Worm (Caenorhabditis elegans) whole organism, late embryonic: Measurements from ENCODE around the gene F58A6.1.
A peak's percentile ranks its signal among the peaks of the same experiment; 100 is the strongest.
"Not testable (repeated sequence)": the region's sequence is repeated elsewhere in the genome, so short reads cannot be mapped to it uniquely, and the experiment has no call there.

Source experiments
- F13H6.1 ChIP-seq: sonication (generic microtip); optimal IDR thresholded peaks from 2 replicates; lab custom pipeline; 2016; ENCODE audit warnings: missing genetic modification characterization, missing compliant biosample characterization
- ahr-1 ChIP-seq: sonication (generic microtip); optimal IDR thresholded peaks from 2 replicates; lab custom pipeline; 2016; ENCODE audit warnings: missing genetic modification characterization, missing compliant biosample characterization
- ceh-18 ChIP-seq: sonication (generic microtip); optimal IDR thresholded peaks from 2 replicates; lab custom pipeline; 2016; ENCODE audit warnings: missing genetic modification characterization, missing compliant biosample characterization
- ceh-22 ChIP-seq: sonication (generic microtip); optimal IDR thresholded peaks from 2 replicates; lab custom pipeline; 2017; ENCODE audit warnings: missing biosample characterization, missing genetic modification characterization
- ceh-31 ChIP-seq: sonication (generic microtip); optimal IDR thresholded peaks from 2 replicates; lab custom pipeline; 2016; ENCODE audit warnings: missing genetic modification characterization, missing compliant biosample characterization
- ceh-6 ChIP-seq: fragments of 200-800 bp; sonication (Bioruptor generic); optimal IDR thresholded peaks from 2 replicates; lab custom pipeline; 2018; ENCODE audit warnings: mild to moderate bottlenecking, missing genetic modification characterization, missing compliant biosample characterization
- dve-1 ChIP-seq: sonication (generic microtip); optimal IDR thresholded peaks from 2 replicates; lab custom pipeline; 2017; ENCODE audit warnings: antibody characterized with exemption, mild to moderate bottlenecking, missing genetic modification characterization, missing compliant biosample characterization
- elt-2 ChIP-seq: sonication (generic microtip); optimal IDR thresholded peaks from 2 replicates; lab custom pipeline; 2016; ENCODE audit warnings: missing genetic modification reagents, missing genetic modification characterization, missing compliant biosample characterization
- hlh-30 ChIP-seq: sonication (generic microtip); optimal IDR thresholded peaks from 2 replicates; lab custom pipeline; 2017; ENCODE audit warnings: antibody characterized with exemption, missing genetic modification characterization, missing compliant biosample characterization; ENCODE audit not compliant: insufficient read depth
- hlh-6 ChIP-seq: sonication (generic microtip); optimal IDR thresholded peaks from 2 replicates; lab custom pipeline; 2016; ENCODE audit warnings: missing genotype, missing genetic modification characterization, missing compliant biosample characterization
- lim-6 ChIP-seq: sonication (generic microtip); optimal IDR thresholded peaks from 2 replicates; lab custom pipeline; 2016; ENCODE audit warnings: missing genetic modification characterization, missing compliant biosample characterization
- madf-2 ChIP-seq: sonication (generic microtip); optimal IDR thresholded peaks from 2 replicates; lab custom pipeline; 2017; ENCODE audit warnings: missing genetic modification characterization, missing compliant biosample characterization
- mec-3 ChIP-seq: sonication (generic microtip); optimal IDR thresholded peaks from 2 replicates; lab custom pipeline; 2016; ENCODE audit warnings: borderline replicate concordance, missing genetic modification characterization, missing compliant biosample characterization
- npax-4 ChIP-seq: sonication (generic microtip); optimal IDR thresholded peaks from 2 replicates; lab custom pipeline; 2016; ENCODE audit warnings: missing genetic modification characterization, missing compliant biosample characterization
- odd-2 ChIP-seq: sonication (generic microtip); optimal IDR thresholded peaks from 2 replicates; lab custom pipeline; 2017; ENCODE audit warnings: antibody characterized with exemption, mild to moderate bottlenecking, missing genetic modification characterization, missing compliant biosample characterization
- pag-3 ChIP-seq: sonication (generic microtip); optimal IDR thresholded peaks from 2 replicates; lab custom pipeline; 2016; ENCODE audit warnings: missing compliant biosample characterization, missing genetic modification characterization, borderline replicate concordance
- pat-9 ChIP-seq: fragments of 200-800 bp; sonication (Bioruptor generic); optimal IDR thresholded peaks from 2 replicates; lab custom pipeline; 2018; ENCODE audit warnings: mild to moderate bottlenecking, missing genetic modification characterization, moderate library complexity, missing compliant biosample characterization
- pros-1 ChIP-seq: fragments of 150-350 bp; optimal IDR thresholded peaks from 2 replicates; lab custom pipeline; 2014; ENCODE audit warnings: missing biosample characterization, missing genetic modification reagents, missing genetic modification characterization
- ref-2 ChIP-seq: sonication (generic microtip); optimal IDR thresholded peaks from 2 replicates; lab custom pipeline; 2016; ENCODE audit warnings: missing genetic modification characterization, missing compliant biosample characterization
- rnt-1 ChIP-seq: sonication (generic microtip); optimal IDR thresholded peaks from 2 replicates; lab custom pipeline; 2016; ENCODE audit warnings: missing genetic modification characterization, missing compliant biosample characterization
- sox-2 ChIP-seq: fragments of 200-800 bp; sonication (Bioruptor generic); IDR thresholded peaks from 2 replicates; pipeline ENCODE4 v1.3.6; 2022; ENCODE audit warnings: missing genetic modification reagents, missing genetic modification characterization, missing compliant biosample characterization
- unc-55 ChIP-seq: sonication (generic microtip); optimal IDR thresholded peaks from 2 replicates; lab custom pipeline; 2017; ENCODE audit warnings: missing biosample characterization, missing genetic modification reagents, missing genetic modification characterization
- unc-86 ChIP-seq: sonication (generic microtip); optimal IDR thresholded peaks from 2 replicates; lab custom pipeline; 2016; ENCODE audit warnings: missing genetic modification characterization, missing compliant biosample characterization
- zip-5 ChIP-seq: sonication (generic microtip); optimal IDR thresholded peaks from 2 replicates; lab custom pipeline; 2016; ENCODE audit warnings: missing genetic modification characterization, missing compliant biosample characterization
- ztf-16 ChIP-seq: sonication (generic microtip); optimal IDR thresholded peaks from 2 replicates; lab custom pipeline; 2017; ENCODE audit warnings: missing genetic modification characterization, missing compliant biosample characterization

Gene F58A6.1

ce11 chrII:5115235-5115634, 27.5 kb upstream of the F58A6.1 start, which contains the start of gene msp-74:
TSS of gene msp-74 (minus strand) at chrII:5115335.
- not testable (repeated sequence) for TF ChIP-seq lim-6, pat-9, ceh-31 (tag; lab: Kevin White, UChicago)
- TF ChIP-seq, all 69 proteins: peak for 0; not testable (repeated sequence) for 69

ce11 chrII:5115733-5116132, 27.0 kb upstream of the F58A6.1 start, which contains the start of gene srsy-1:
TSS of gene srsy-1 (plus strand) at chrII:5116033.
- no peak for TF ChIP-seq ceh-6
- no peak for TF ChIP-seq sox-2
- no peak for TF ChIP-seq ceh-18
- TF ChIP-seq ceh-22 (tag; lab: Kevin White, UChicago): no peak
- TF ChIP-seq mec-3 (tag; lab: Kevin White, UChicago): no peak
- TF ChIP-seq hlh-30 (tag; lab: Kevin White, UChicago): no peak
- no peak for TF ChIP-seq madf-2
- TF ChIP-seq pros-1 (tag; lab: Kevin White, UChicago): no peak
- no peak for TF ChIP-seq unc-86 (tag; lab: Kevin White, UChicago)
- TF ChIP-seq pat-9 (tag; lab: Kevin White, UChicago): no peak
- TF ChIP-seq unc-55 (GFP tag; lab: Kevin White, UChicago): no peak
- TF ChIP-seq dve-1 (tag; lab: Kevin White, UChicago): no peak

- TF ChIP-seq unc-55 (GFP tag; lab: Kevin White, UChicago) (peak; percentile 81), odd-2 (tag; lab: Kevin White, UChicago) (no peak)
These were observed 22.1 kb upstream of the F58A6.1 start for ce11 chrII:5120612-5121011.

- TF ChIP-seq npax-4 (tag; lab: Kevin White, UChicago) (no peak), F13H6.1 (tag; lab: Kevin White, UChicago) (no peak), ceh-18 (no peak), pat-9 (tag; lab: Kevin White, UChicago) (no peak), elt-2 (tag; lab: Kevin White, UChicago) (no peak), ahr-1 (tag; lab: Kevin White, UChicago) (no peak), mec-3 (tag; lab: Kevin White, UChicago) (no peak)
These were observed 12.6 kb upstream of the F58A6.1 start, which contains the start of gene lgc-56 for ce11 chrII:5130081-5130480. TSS of gene lgc-56 (plus strand) at chrII:5130381.

- TF ChIP-seq hlh-6 (tag; lab: Kevin White, UChicago) (no peak), F13H6.1 (tag; lab: Kevin White, UChicago) (no peak), ahr-1 (tag; lab: Kevin White, UChicago) (no peak)
These were observed 10.9 kb upstream of the F58A6.1 start for ce11 chrII:5131800-5132199.

ce11 chrII:5136296-5136767, 6.4 kb upstream of the F58A6.1 start, which contains the start of gene F58A6.2:
TSS of gene F58A6.2 (plus strand) at chrII:5136717.
- TF ChIP-seq rnt-1 (tag; lab: Kevin White, UChicago) (no peak), ztf-16 (tag; lab: Kevin White, UChicago) (no peak), hlh-6 (tag; lab: Kevin White, UChicago) (no peak), dve-1 (tag; lab: Kevin White, UChicago) (no peak), pag-3 (tag; lab: Kevin White, UChicago) (no peak), zip-5 (tag; lab: Kevin White, UChicago) (no peak)

ce11 chrII:5141945-5142514, 689 bp upstream of the F58A6.1 start, which contains the start of gene nas-29:
TSS of gene nas-29 (minus strand) at chrII:5142036.
- TF ChIP-seq elt-2 (tag; lab: Kevin White, UChicago): peak; percentile 65
- no peak for TF ChIP-seq ref-2
- TF ChIP-seq, all 69 proteins: peak for 1
